Worm (Caenorhabditis elegans) whole organism, L4/young adult: Measurements from ENCODE around the gene Y57A10C.11.
"Not testable (repeated sequence)": the region's sequence is repeated elsewhere in the genome, so short reads cannot be mapped to it uniquely, and the experiment has no call there.

Experiments
- W03F9.2 ChIP-seq: fragments of 150-350 bp; optimal IDR thresholded peaks from 2 replicates; lab custom pipeline; 2014; ENCODE audit warnings: missing biosample characterization, missing genetic modification characterization
- dao-5 ChIP-seq: sonication (generic microtip); optimal IDR thresholded peaks from 2 replicates; lab custom pipeline; 2016; ENCODE audit warnings: missing genotype, missing genetic modification characterization, moderate library complexity, missing compliant biosample characterization
- him-1 ChIP-seq: sonication (generic microtip); optimal IDR thresholded peaks from 2 replicates; lab custom pipeline; 2016; ENCODE audit warnings: missing genotype, missing genetic modification reagents, missing genetic modification characterization, missing compliant biosample characterization

The Y57A10C.11 gene

ce11 chrII:12414805-12415204 is at the start of gene Y57A10C.11:
Y57A10C.11 (minus strand) TSS chrII:12414905.
- TF ChIP-seq him-1 (no peak), W03F9.2 (tag; lab: Kevin White, UChicago) (no peak), dao-5 (no peak)

ce11 chrII:12462244-12462643 is 47.5 kb upstream of the Y57A10C.11 start, which contains the start of gene F15A4.2:
F15A4.2 (plus strand) TSS chrII:12462544.
- TF ChIP-seq W03F9.2 (tag; lab: Kevin White, UChicago) (no peak), him-1 (no peak), dao-5 (no peak)

ce11 chrII:12460602-12461453 is 46.1 kb upstream of the Y57A10C.11 start, which contains the start of gene tag-280:
tag-280 (plus strand) TSS chrII:12460652.
- TF ChIP-seq him-1: no peak
- TF ChIP-seq W03F9.2 (tag; lab: Kevin White, UChicago): no peak
- no peak for TF ChIP-seq dao-5

- TF ChIP-seq W03F9.2 (tag; lab: Kevin White, UChicago) (peak; percentile 72), him-1 (no peak)
Measured at ce11 chrII:12459422-12459821, 44.7 kb upstream of the Y57A10C.11 start, which contains the start of gene tag-281. tag-281 (plus strand) TSS chrII:12459761.

- no peak for TF ChIP-seq dao-5
- no peak for TF ChIP-seq him-1
- TF ChIP-seq W03F9.2 (tag; lab: Kevin White, UChicago): no peak
Measured at ce11 chrII:12457275-12457674, 42.6 kb upstream of the Y57A10C.11 start, which contains the start of gene sre-38. sre-38 (plus strand) TSS chrII:12457575.

ce11 chrII:12456633-12457032 is 41.9 kb upstream of the Y57A10C.11 start, which contains the start of gene sre-32:
sre-32 (minus strand) TSS chrII:12456733.
- no peak for TF ChIP-seq dao-5
- no peak for TF ChIP-seq him-1
- TF ChIP-seq W03F9.2 (tag; lab: Kevin White, UChicago): no peak

- TF ChIP-seq W03F9.2 (tag; lab: Kevin White, UChicago): no peak
- no peak for TF ChIP-seq him-1
Measured at ce11 chrII:12452754-12453352, 38.1 kb upstream of the Y57A10C.11 start, which contains the start of the genes sre-35 and sre-33. sre-35 (minus strand) TSS chrII:12452854. sre-33 (plus strand) TSS chrII:12453302.

ce11 chrII:12449849-12450248 is 35.1 kb upstream of the Y57A10C.11 start, which contains the start of gene sre-34:
sre-34 (plus strand) TSS chrII:12450149.
- TF ChIP-seq him-1: no peak
- no peak for TF ChIP-seq dao-5
- TF ChIP-seq W03F9.2 (tag; lab: Kevin White, UChicago): no peak

ce11 chrII:12448241-12448640 is 33.5 kb upstream of the Y57A10C.11 start, which contains the start of gene srh-27:
srh-27 (plus strand) TSS chrII:12448541.
- TF ChIP-seq dao-5 (no peak), him-1 (no peak), W03F9.2 (tag; lab: Kevin White, UChicago) (no peak)

- no peak for TF ChIP-seq him-1
- no peak for TF ChIP-seq W03F9.2 (tag; lab: Kevin White, UChicago)
- TF ChIP-seq dao-5: no peak
Measured at ce11 chrII:12444679-12445376, 30.1 kb upstream of the Y57A10C.11 start, which contains the start of the genes W05H5.1 and pitr-6. W05H5.1 (minus strand) TSS chrII:12444779. pitr-6 (plus strand) TSS chrII:12445326.

- TF ChIP-seq dao-5; W03F9.2 (tag; lab: Kevin White, UChicago); him-1: not testable (repeated sequence)
Measured at ce11 chrII:12441164-12441563, 26.5 kb upstream of the Y57A10C.11 start, which contains the start of gene Y57A10C.10. Y57A10C.10 (minus strand) TSS chrII:12441264.

- TF ChIP-seq dao-5: no peak
- no peak for TF ChIP-seq W03F9.2 (tag; lab: Kevin White, UChicago)
- TF ChIP-seq him-1: no peak
Measured at ce11 chrII:12438441-12438840, 23.7 kb upstream of the Y57A10C.11 start, which contains the start of gene Y57A10C.9. Y57A10C.9 (minus strand) TSS chrII:12438541.

ce11 chrII:12436717-12437116 is 22.0 kb upstream of the Y57A10C.11 start:
- TF ChIP-seq him-1 (no peak), dao-5 (no peak), W03F9.2 (tag; lab: Kevin White, UChicago) (no peak)
